Worm (Caenorhabditis elegans) whole organism, young adult: ENCODE data around the gene str-2.

Source experiments
- B0261.1 ChIP-seq: sonication (generic microtip); optimal IDR thresholded peaks from 2 replicates; lab custom pipeline; 2016; ENCODE audit warnings: mild to moderate bottlenecking, missing genetic modification characterization, moderate library complexity, missing compliant biosample characterization
- C17E4.6 ChIP-seq: fragments of 200-800 bp; sonication (Bioruptor generic); IDR thresholded peaks from 2 replicates; pipeline ENCODE4 v1.3.6; 2022; ENCODE audit warnings: missing genetic modification reagents, missing genetic modification characterization, missing compliant biosample characterization
- D2030.7 ChIP-seq: fragments of 200-800 bp; sonication (Bioruptor generic); IDR thresholded peaks from 2 replicates; pipeline ENCODE4 v1.3.6; 2022; ENCODE audit warnings: missing genetic modification reagents, missing genetic modification characterization, missing compliant biosample characterization
- F39B2.1 ChIP-seq: fragments of 200-800 bp; sonication (Bioruptor generic); IDR thresholded peaks from 2 replicates; pipeline ENCODE4 v1.3.6; 2022; ENCODE audit warnings: missing genetic modification reagents, missing genetic modification characterization, missing compliant biosample characterization
- F52B5.7 ChIP-seq: sonication (generic microtip); optimal IDR thresholded peaks from 2 replicates; lab custom pipeline; 2016; ENCODE audit warnings: mild to moderate bottlenecking, missing genetic modification characterization, missing compliant biosample characterization
- F55B11.4 ChIP-seq: sonication (generic microtip); optimal IDR thresholded peaks from 2 replicates; lab custom pipeline; 2016; ENCODE audit warnings: missing compliant biosample characterization, missing genetic modification characterization, borderline replicate concordance; ENCODE audit not compliant: insufficient read depth
- K11D2.4 ChIP-seq: fragments of 200-800 bp; sonication (Bioruptor generic); IDR thresholded peaks from 2 replicates; pipeline ENCODE4 v1.3.6; 2022; ENCODE audit warnings: missing genetic modification reagents, missing genetic modification characterization, missing compliant biosample characterization
- Y79H2A.3 ChIP-seq: fragments of 200-800 bp; sonication (Bioruptor generic); conservative IDR thresholded peaks from 2 replicates; pipeline ENCODE4 v1.3.6; 2022; ENCODE audit warnings: missing genetic modification reagents, missing genetic modification characterization, missing compliant biosample characterization
- aptf-3 ChIP-seq: fragments of 200-800 bp; sonication (Bioruptor generic); IDR thresholded peaks from 2 replicates; pipeline ENCODE4 v1.3.6; 2022; ENCODE audit warnings: missing genetic modification characterization, missing compliant biosample characterization
- atf-7 ChIP-seq: sonication (generic microtip); optimal IDR thresholded peaks from 2 replicates; lab custom pipeline; 2017; ENCODE audit warnings: mild to moderate bottlenecking, missing genetic modification characterization, missing compliant biosample characterization
- attf-3 ChIP-seq: fragments of 200-800 bp; sonication (Bioruptor generic); conservative IDR thresholded peaks from 2 replicates; pipeline ENCODE4 v1.3.6; 2022; ENCODE audit warnings: missing genetic modification reagents, missing genetic modification characterization, missing compliant biosample characterization
- attf-5 ChIP-seq: fragments of 200-800 bp; sonication (Bioruptor generic); optimal IDR thresholded peaks from 2 replicates; lab custom pipeline; 2018; ENCODE audit warnings: mild to moderate bottlenecking, missing genetic modification characterization, missing compliant biosample characterization
- bed-1 ChIP-seq: fragments of 200-800 bp; sonication (Bioruptor generic); IDR thresholded peaks from 2 replicates; pipeline ENCODE4 v1.3.6; 2022; ENCODE audit warnings: missing genetic modification reagents, missing genetic modification characterization, missing compliant biosample characterization
- ccch-3 ChIP-seq: fragments of 200-800 bp; sonication (Bioruptor generic); optimal IDR thresholded peaks from 2 replicates; lab custom pipeline; 2018; ENCODE audit warnings: mild to moderate bottlenecking, missing genetic modification characterization, missing compliant biosample characterization
- ceh-40 ChIP-seq: fragments of 200-800 bp; sonication (Bioruptor generic); IDR thresholded peaks from 2 replicates; pipeline ENCODE4 v1.3.6; 2022; ENCODE audit warnings: missing genetic modification characterization, missing compliant biosample characterization
- chd-7 ChIP-seq: sonication (generic microtip); optimal IDR thresholded peaks from 2 replicates; lab custom pipeline; 2016; ENCODE audit warnings: mild to moderate bottlenecking, missing genetic modification characterization, moderate library complexity, missing compliant biosample characterization
- dox-1 ChIP-seq: fragments of 200-800 bp; sonication (Bioruptor generic); IDR thresholded peaks from 2 replicates; pipeline ENCODE4 v1.3.6; 2022; ENCODE audit warnings: missing genetic modification reagents, missing genetic modification characterization, missing compliant biosample characterization
- efl-1 ChIP-seq: fragments of 150-350 bp; optimal IDR thresholded peaks from 2 replicates; lab custom pipeline; 2014; ENCODE audit warnings: missing biosample characterization, missing genetic modification reagents, missing genetic modification characterization
- ets-4 ChIP-seq: fragments of 200-800 bp; sonication (Bioruptor generic); optimal IDR thresholded peaks from 2 replicates; lab custom pipeline; 2018; ENCODE audit warnings: mild to moderate bottlenecking, missing genetic modification characterization, missing compliant biosample characterization
- hmg-1.2 ChIP-seq: fragments of 200-800 bp; sonication (Bioruptor generic); IDR thresholded peaks from 2 replicates; pipeline ENCODE4 v1.3.6; 2022; ENCODE audit warnings: missing genetic modification reagents, missing genetic modification characterization, missing compliant biosample characterization
- hsf-1 ChIP-seq: fragments of 200-800 bp; sonication (Bioruptor generic); IDR thresholded peaks from 2 replicates; pipeline ENCODE4 v1.3.6; 2022; ENCODE audit warnings: missing genetic modification reagents, missing genetic modification characterization, missing compliant biosample characterization
- lin-26 ChIP-seq: fragments of 200-800 bp; sonication (Bioruptor generic); IDR thresholded peaks from 2 replicates; pipeline ENCODE4 v1.3.6; 2022; ENCODE audit warnings: missing genetic modification reagents, missing genetic modification characterization, missing compliant biosample characterization
- lin-35 ChIP-seq, 3 experiments: fragments of 150-350 bp in 2 of 3; sonication (generic microtip) in 1 of 3; optimal IDR thresholded peaks; 2 replicates each; lab custom pipeline; 2014 to 2018; ENCODE audit warnings: missing biosample characterization in 3 of 3, missing genetic modification characterization in 3 of 3, missing genetic modification reagents in 3 of 3
- lin-54 ChIP-seq: fragments of 200-800 bp; sonication (Bioruptor generic); optimal IDR thresholded peaks from 2 replicates; lab custom pipeline; 2018; ENCODE audit warnings: mild to moderate bottlenecking, missing genetic modification characterization, missing compliant biosample characterization
- madf-3 ChIP-seq: fragments of 200-800 bp; sonication (Bioruptor generic); IDR thresholded peaks from 2 replicates; pipeline ENCODE4 v1.3.6; 2022; ENCODE audit warnings: missing genetic modification reagents, missing genetic modification characterization, missing compliant biosample characterization
- madf-6 ChIP-seq: fragments of 200-800 bp; sonication (Bioruptor generic); IDR thresholded peaks from 2 replicates; pipeline ENCODE4 v1.3.6; 2022; ENCODE audit warnings: missing genetic modification reagents, missing genetic modification characterization, missing compliant biosample characterization
- madf-8 ChIP-seq: fragments of 200-800 bp; sonication (Bioruptor generic); conservative IDR thresholded peaks from 2 replicates; pipeline ENCODE4 v1.3.6; 2022; ENCODE audit warnings: missing genetic modification reagents, missing genetic modification characterization, missing compliant biosample characterization
- mcd-1 ChIP-seq: fragments of 200-800 bp; sonication (Bioruptor generic); IDR thresholded peaks from 2 replicates; pipeline ENCODE4 v1.3.6; 2022; ENCODE audit warnings: missing genetic modification reagents, missing genetic modification characterization, missing compliant biosample characterization
- nfya-1 ChIP-seq: sonication (generic microtip); optimal IDR thresholded peaks from 2 replicates; lab custom pipeline; 2017; ENCODE audit warnings: antibody characterized with exemption, missing compliant biosample characterization, missing genetic modification characterization, borderline replicate concordance; ENCODE audit not compliant: insufficient read depth
- nhr-80 ChIP-seq: sonication (generic microtip); optimal IDR thresholded peaks from 2 replicates; lab custom pipeline; 2016; ENCODE audit warnings: missing genetic modification characterization, missing compliant biosample characterization
- nhr-90 ChIP-seq: sonication (generic microtip); optimal IDR thresholded peaks from 2 replicates; lab custom pipeline; 2016; ENCODE audit warnings: missing genotype, mild to moderate bottlenecking, missing genetic modification characterization, missing compliant biosample characterization
- rec-8 ChIP-seq, 2 experiments: sonication (generic microtip); optimal IDR thresholded peaks; 2 replicates each; lab custom pipeline; 2016; ENCODE audit warnings: mild to moderate bottlenecking in 2 of 2, missing genetic modification characterization in 2 of 2, missing genetic modification reagents in 2 of 2, missing genotype in 2 of 2, missing biosample characterization in 1 of 2, missing compliant biosample characterization in 1 of 2, moderate library complexity in 1 of 2
- repo-1 ChIP-seq: sonication (generic microtip); optimal IDR thresholded peaks from 2 replicates; lab custom pipeline; 2017; ENCODE audit warnings: mild to moderate bottlenecking, missing genetic modification characterization, missing compliant biosample characterization
- rpc-1 ChIP-seq, 2 experiments: fragments of 150-350 bp in 1 of 2; sonication (generic microtip) in 1 of 2; optimal IDR thresholded peaks; 2 replicates each; lab custom pipeline; 2014 to 2018; ENCODE audit warnings: missing biosample characterization in 1 of 2, missing genetic modification characterization in 1 of 2, missing genetic modification reagents in 1 of 2, missing genotype in 1 of 2
- snpc-1.3 ChIP-seq: sonication (generic microtip); optimal IDR thresholded peaks from 2 replicates; lab custom pipeline; 2017; ENCODE audit warnings: missing genetic modification characterization, mild to moderate bottlenecking, missing compliant biosample characterization, antibody characterized with exemption, moderate library complexity, missing genotype, missing genetic modification reagents; ENCODE audit not compliant: insufficient read depth
- snpc-4 ChIP-seq, 5 experiments: fragments of 150-350 bp in 1 of 5; sonication (generic microtip) in 4 of 5; optimal IDR thresholded peaks; 2 replicates each; lab custom pipeline; 2014 to 2018; ENCODE audit warnings: missing genetic modification characterization in 5 of 5, missing biosample characterization in 3 of 5, antibody characterized with exemption in 2 of 5, mild to moderate bottlenecking in 2 of 5, missing compliant biosample characterization in 2 of 5, missing genotype in 2 of 5, moderate library complexity in 2 of 5, missing genetic modification reagents in 1 of 5
- unc-62 ChIP-seq: fragments of 150-350 bp; optimal IDR thresholded peaks from 2 replicates; lab custom pipeline; 2014; ENCODE audit warnings: missing biosample characterization, missing genetic modification reagents, missing genetic modification characterization
- zfh-2 ChIP-seq: fragments of 200-800 bp; sonication (Bioruptor generic); conservative IDR thresholded peaks from 2 replicates; pipeline ENCODE4 v1.3.6; 2022; ENCODE audit warnings: missing genetic modification reagents, missing genetic modification characterization, missing compliant biosample characterization

The str-2 gene

DNA sequence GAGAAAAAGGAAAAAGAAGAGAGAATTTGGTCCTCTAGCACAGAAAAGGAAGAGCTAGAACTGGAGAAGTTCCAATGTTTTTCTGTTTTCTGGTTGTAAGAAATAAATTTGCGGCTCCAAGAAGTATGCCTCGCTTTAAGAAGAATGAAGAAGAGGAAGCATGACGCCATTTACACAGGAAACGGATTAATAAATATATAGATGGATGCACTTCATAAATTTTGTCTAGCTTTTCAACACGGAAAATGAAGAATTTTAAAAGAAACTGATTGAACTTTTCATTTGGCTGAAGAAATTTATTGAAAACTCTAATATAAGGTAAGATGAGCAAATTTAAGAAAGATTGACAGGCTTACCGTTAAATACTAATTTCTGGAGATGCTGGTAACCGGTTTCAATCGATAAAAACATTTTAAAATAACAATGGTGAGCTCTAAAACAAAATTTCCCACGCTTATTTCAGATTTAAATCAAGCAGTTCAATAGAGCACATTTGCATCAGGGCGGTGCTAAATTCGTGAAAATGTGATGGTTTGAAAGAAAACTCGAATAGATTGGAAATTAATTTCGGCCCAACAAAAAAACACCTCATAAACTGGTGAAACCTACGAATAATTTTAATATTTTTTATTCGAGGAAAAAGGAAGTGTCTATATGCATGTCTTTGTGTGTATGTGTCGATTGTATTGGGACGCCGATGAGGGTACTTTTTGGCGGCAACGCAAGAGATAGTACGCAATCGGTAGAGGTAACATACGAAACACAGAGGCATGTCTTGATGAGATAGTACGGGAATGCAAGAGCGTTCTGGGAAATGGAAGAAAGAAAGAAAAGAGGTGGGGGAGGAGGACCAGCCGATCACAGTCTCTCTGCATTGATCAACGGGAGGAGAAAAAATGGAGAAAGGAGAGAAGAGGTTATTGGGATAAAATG is 32.1 kb upstream of the str-2 start:
- TF ChIP-seq attf-5 (GFP tag; lab: Kevin White, UChicago) (peak; percentile 50), nhr-80 (tag; lab: Kevin White, UChicago) (peak; percentile 14), ccch-3 (no peak), efl-1 (peak; percentile 9), ceh-40 (no peak), aptf-3 (GFP tag; lab: Robert Waterston, UW) (no peak), zfh-2 (GFP tag; lab: Robert Waterston, UW) (0 out of 2 replicates have a peak, but pooled peaks have one; percentile 16), mcd-1 (GFP tag; lab: Robert Waterston, UW) (peak; percentile 64), K11D2.4 (GFP tag; lab: Robert Waterston, UW) (no peak), hmg-1.2 (GFP tag; lab: Robert Waterston, UW) (peak; percentile 76; the same call in 1 of the 2 replicates)
- TF ChIP-seq, all 124 proteins: peak for 6

DNA sequence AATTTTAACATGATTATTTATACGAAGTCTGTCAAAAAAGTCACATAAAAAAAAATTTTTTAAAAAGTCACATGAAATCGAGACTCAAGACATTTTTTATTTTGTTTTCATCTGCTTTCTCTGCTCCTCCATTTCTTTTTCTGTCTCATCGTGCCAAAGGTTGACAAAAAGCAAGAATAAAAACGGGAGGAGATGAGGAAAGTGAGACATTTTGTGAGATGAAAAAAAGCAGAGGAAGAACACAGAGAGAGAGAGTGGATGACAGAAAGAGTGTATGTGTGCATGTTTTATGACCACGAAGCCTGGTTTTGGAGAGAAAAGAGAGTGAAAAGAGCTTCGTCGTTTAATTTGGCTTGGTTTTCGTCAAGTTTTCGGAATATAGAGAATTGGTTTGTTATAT is 29.8 kb upstream of the str-2 start:
- TF ChIP-seq lin-35 (GFP tag; optimal IDR thresholded peaks at IDR 0.05; lab: Kevin White, UChicago) (peak in 1 of 3 experiments; percentile 2), hmg-1.2 (GFP tag; lab: Robert Waterston, UW) (no peak)

DNA sequence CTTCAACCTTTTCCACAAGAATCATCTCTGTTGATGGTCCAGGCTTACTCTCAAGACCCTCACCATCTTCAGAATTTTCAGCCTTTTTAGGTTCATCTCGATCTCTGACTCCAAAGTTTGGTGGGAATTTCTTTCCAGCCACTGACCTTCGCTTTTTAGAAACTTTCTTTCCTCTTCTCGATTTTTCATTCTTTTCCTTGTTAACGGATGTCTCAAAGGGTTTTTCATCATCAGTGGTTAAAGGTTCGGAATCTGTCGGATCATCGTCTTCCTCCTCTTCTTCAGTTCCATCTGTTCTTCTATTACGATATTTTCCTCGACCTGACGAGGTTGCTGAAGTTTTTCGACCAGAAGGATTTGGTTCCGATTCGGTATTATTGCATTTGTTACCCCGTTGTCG is 24.5 kb upstream of the str-2 start:
- no peak for TF ChIP-seq attf-3 (GFP tag; lab: Robert Waterston, UW)
- no peak for TF ChIP-seq ets-4 (GFP tag; lab: Kevin White, UChicago)
- TF ChIP-seq madf-6 (GFP tag; lab: Robert Waterston, UW): no peak
- TF ChIP-seq nhr-90 (tag; lab: Kevin White, UChicago): no peak
- no peak for TF ChIP-seq F52B5.7 (tag; lab: Kevin White, UChicago)
- TF ChIP-seq dox-1 (GFP tag; lab: Robert Waterston, UW): no peak
- TF ChIP-seq madf-3 (GFP tag; lab: Robert Waterston, UW): no peak
- no peak for TF ChIP-seq hsf-1 (GFP tag; lab: Robert Waterston, UW)
- TF ChIP-seq unc-62: no peak
- no peak for TF ChIP-seq C17E4.6
- no peak for TF ChIP-seq lin-54 (GFP tag; lab: Kevin White, UChicago)
- TF ChIP-seq atf-7 (tag; lab: Kevin White, UChicago): no peak
- no peak for TF ChIP-seq lin-26 (GFP tag; lab: Robert Waterston, UW)
- no peak for TF ChIP-seq nfya-1 (tag; lab: Kevin White, UChicago)
- no peak for TF ChIP-seq chd-7 (tag; lab: Kevin White, UChicago)
- no peak for TF ChIP-seq B0261.1 (tag; lab: Kevin White, UChicago)
- no peak for TF ChIP-seq rpc-1 (optimal IDR thresholded peaks at IDR 0.05; lab: Kevin White, UChicago)
- no peak for TF ChIP-seq rpc-1 (tag; optimal IDR thresholded peaks at IDR 0.05; lab: Kevin White, UChicago)
- no peak for TF ChIP-seq Y79H2A.3 (GFP tag; lab: Robert Waterston, UW)
- TF ChIP-seq ccch-3: no peak

DNA sequence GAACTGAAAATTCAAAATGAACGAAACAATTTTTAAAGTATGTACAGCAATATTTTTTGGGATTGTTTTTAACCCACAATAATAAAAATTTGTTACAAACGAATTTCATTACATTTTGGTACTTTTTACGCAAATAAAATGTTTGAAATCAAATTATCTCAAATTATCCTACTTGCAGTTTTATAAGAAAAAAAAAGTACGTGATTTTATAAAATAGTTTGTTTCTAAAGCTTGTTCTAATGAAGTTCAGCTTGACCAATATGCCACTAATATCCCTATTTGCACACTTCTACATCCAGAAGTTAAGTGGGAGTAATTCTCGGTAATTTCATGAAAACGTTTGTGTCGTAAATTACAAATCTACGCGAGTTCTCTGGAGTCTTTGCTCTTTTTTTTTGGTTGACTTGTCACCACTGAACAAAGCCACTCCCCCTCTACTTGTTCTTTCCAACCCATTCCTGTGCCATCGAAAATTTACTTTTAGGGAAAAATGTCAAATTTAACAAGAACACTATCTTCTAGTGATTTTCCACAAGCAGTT is 19.4 kb upstream of the str-2 start, which contains the start of gene sru-8:
sru-8 (plus strand) TSS at position 491 of the 541 bp plus-strand sequence.
- TF ChIP-seq snpc-1.3 (tag; lab: Kevin White, UChicago) (no peak), ets-4 (GFP tag; lab: Kevin White, UChicago) (no peak), F39B2.1 (GFP tag; lab: Robert Waterston, UW) (no peak), B0261.1 (tag; lab: Kevin White, UChicago) (no peak), bed-1 (GFP tag; lab: Robert Waterston, UW) (no peak), rec-8 (tag; optimal IDR thresholded peaks at IDR 0.05; lab: Kevin White, UChicago) (no peak), snpc-4 (GFP tag; optimal IDR thresholded peaks at IDR 0.05; lab: Kevin White, UChicago) (no peak), snpc-4 (tag; optimal IDR thresholded peaks at IDR 0.05; lab: Kevin White, UChicago) (no peak), F55B11.4 (no peak), chd-7 (tag; lab: Kevin White, UChicago) (no peak), D2030.7 (no peak), repo-1 (no peak), madf-8 (GFP tag; lab: Robert Waterston, UW) (no peak)
- TF ChIP-seq, all 124 proteins: peak for 0
